Worm (Caenorhabditis elegans): ENCODE measurements around the gene bus-8A.
A peak's percentile ranks its signal among the peaks of the same experiment; 100 is the strongest.

ce11 chrX:5519567-5519966 is 26.9 kb downstream of the bus-8A start:
- TF ChIP-seq nhr-237 (tag; optimal IDR thresholded peaks at IDR 0.05) (no peak), ama-1 (optimal IDR thresholded peaks at IDR 0.05) (no peak), lin-35 (GFP tag; optimal IDR thresholded peaks at IDR 0.05) (no peak), nhr-12 (tag; optimal IDR thresholded peaks at IDR 0.05) (no peak), nhr-76 (tag; optimal IDR thresholded peaks at IDR 0.05) (no peak), nhr-28 (tag; optimal IDR thresholded peaks at IDR 0.05) (no peak), ztf-11 (tag; optimal IDR thresholded peaks at IDR 0.05) (no peak), mdl-1 (tag; optimal IDR thresholded peaks at IDR 0.05) (no peak), fkh-10 (GFP tag; optimal IDR thresholded peaks at IDR 0.05) (no peak), jun-1 (tag; optimal IDR thresholded peaks at IDR 0.05) (no peak), ztf-4 (tag; optimal IDR thresholded peaks at IDR 0.05) (no peak), lir-3 (tag; optimal IDR thresholded peaks at IDR 0.05; ENCODE audit: poor library complexity) (peak; percentile 1), nhr-84 (tag; optimal IDR thresholded peaks at IDR 0.05) (no peak), pag-3 (tag; optimal IDR thresholded peaks at IDR 0.05; ENCODE audit: borderline replicate concordance, insufficient read depth) (no peak)

Measured in whole organism, L1 larva.